Fruit fly (Drosophila melanogaster) whole organism: Measurements from ENCODE around the gene CG42450.
A peak's percentile ranks its signal among the peaks of the same experiment; 100 is the strongest.

Experiments used
- CG8478 ChIP-seq: fragments of >200 bp; optimal IDR thresholded peaks from 2 replicates; lab custom pipeline; 2018; ENCODE audit warnings: inconsistent platforms
- Dll ChIP-seq: fragments of >200 bp; optimal IDR thresholded peaks from 2 replicates; lab custom pipeline; 2017
- EcR ChIP-seq, 2 experiments: fragments of >200 bp; optimal IDR thresholded peaks; 2 replicates each; lab custom pipeline; 2017; ENCODE audit warnings: missing biosample characterization in 2 of 2, missing genetic modification characterization in 2 of 2, missing genetic modification reagents in 2 of 2
- pan ChIP-seq: fragments of >200 bp; optimal IDR thresholded peaks from 2 replicates; lab custom pipeline; 2017
- psq ChIP-seq: fragments of >200 bp; optimal IDR thresholded peaks from 2 replicates; lab custom pipeline; 2017
- usp ChIP-seq: fragments of >200 bp; optimal IDR thresholded peaks from 2 replicates; lab custom pipeline; 2017; ENCODE audit warnings: missing biosample characterization, missing genetic modification characterization, mixed read lengths

dm6 chrX:18801293-18801692, 11.8 kb upstream of the CG42450 start:
- peak in 1 of 2 experiments; percentile 52 for TF ChIP-seq EcR (GFP tag; optimal IDR thresholded peaks at IDR 0.05; lab: Kevin White, UChicago)
- no peak for TF ChIP-seq CG8478 (lab: Kevin White, UChicago)
- TF ChIP-seq psq (lab: Kevin White, UChicago), result no peak
- no peak for TF ChIP-seq pan (lab: Kevin White, UChicago)
- no peak for TF ChIP-seq Dll
- no peak for TF ChIP-seq usp
